Worm (Caenorhabditis elegans) whole organism, early embryonic: Measurements from ENCODE around the gene fat-3.
"Not testable (repeated sequence)": the region's sequence is repeated elsewhere in the genome, so short reads cannot be mapped to it uniquely, and the experiment has no call there.

Experiments
- aly-1 ChIP-seq: sonication (generic microtip); optimal IDR thresholded peaks from 2 replicates; lab custom pipeline; 2016; ENCODE audit warnings: missing genetic modification characterization, missing compliant biosample characterization
- ama-1 ChIP-seq: fragments of 150-350 bp; optimal IDR thresholded peaks from 2 replicates; lab custom pipeline; 2014
- ceh-36 ChIP-seq: sonication (generic microtip); optimal IDR thresholded peaks from 2 replicates; lab custom pipeline; 2016; ENCODE audit warnings: missing genetic modification characterization, inconsistent platforms, missing compliant biosample characterization
- pes-1 ChIP-seq: fragments of 200-800 bp; sonication (Bioruptor generic); IDR thresholded peaks from 2 replicates; pipeline ENCODE4 v1.3.6; 2022; ENCODE audit warnings: missing genetic modification reagents, missing genetic modification characterization, missing compliant biosample characterization
- tra-4 ChIP-seq: sonication (generic microtip); optimal IDR thresholded peaks from 2 replicates; lab custom pipeline; 2017; ENCODE audit warnings: missing genetic modification characterization, missing compliant biosample characterization

DNA sequence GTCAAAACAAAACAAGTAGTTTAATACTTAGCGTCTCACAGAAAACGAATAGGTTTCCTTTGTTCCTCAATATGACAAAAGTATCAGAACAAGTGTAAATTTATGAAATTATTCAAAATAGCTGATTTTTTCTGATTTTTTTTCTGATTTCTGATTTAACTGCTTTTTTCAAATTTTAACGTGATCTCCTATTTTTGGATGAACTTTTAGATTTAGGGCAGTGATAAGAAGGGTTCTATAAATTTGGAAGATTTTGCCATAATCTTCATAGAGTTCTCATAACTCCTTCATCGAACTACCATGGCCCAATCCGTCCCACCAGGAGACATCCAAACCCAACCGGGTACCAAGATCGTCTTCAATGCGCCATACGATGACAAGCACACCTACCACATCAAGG, 33.1 kb upstream of the fat-3 start, which contains the start of gene msp-78:
- not testable (repeated sequence) for TF ChIP-seq ama-1; aly-1; pes-1 (GFP tag; lab: Robert Waterston, UW); ceh-36; tra-4 (tag; lab: Kevin White, UChicago)
